Fruit fly (Drosophila melanogaster): ENCODE results near the gene ppl.

ppl gene

DNA sequence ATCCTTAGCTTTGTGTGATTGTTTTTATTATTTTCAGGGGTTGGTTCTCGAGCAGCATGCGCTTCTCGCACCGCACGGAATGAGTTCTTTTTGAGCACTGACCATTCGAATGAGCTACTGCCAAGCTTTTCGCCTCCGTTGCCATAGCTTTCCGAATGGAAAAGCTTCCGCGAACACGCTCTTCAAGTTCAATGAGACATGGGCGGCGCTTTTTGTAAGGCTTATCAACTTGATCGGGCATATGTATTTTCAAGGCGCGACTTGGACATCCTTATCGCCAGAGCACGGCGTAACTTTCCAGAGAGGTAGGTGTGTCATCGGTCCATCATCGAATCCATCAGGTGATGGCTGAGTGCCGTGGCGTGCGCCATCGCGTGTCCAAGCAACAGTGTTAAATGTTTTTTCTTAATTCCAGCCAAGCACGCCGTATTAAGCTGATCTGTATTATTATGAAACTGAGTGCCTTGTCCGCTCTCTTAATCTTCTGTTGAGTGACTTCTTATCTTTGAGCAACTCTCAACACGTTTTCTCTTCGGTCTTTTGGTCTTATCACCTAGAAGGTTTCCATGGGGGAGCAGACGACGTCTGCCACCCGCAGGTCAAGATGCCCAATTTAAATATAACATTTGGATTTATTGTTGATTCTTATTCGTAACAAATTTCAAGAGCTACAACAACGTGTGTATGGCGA is 1.3 kb downstream of the ppl start, which contains the start of gene AcCoAS (continued):
- TF ChIP-seq ey (GFP tag; optimal IDR thresholded peaks at IDR 0.05) (peak; percentile 62), GATAd (GFP tag; optimal IDR thresholded peaks at IDR 0.05) (no peak), foxo (GFP tag; optimal IDR thresholded peaks at IDR 0.05) (peak; percentile 8 to 74)

- no peak for TF ChIP-seq ey (GFP tag; optimal IDR thresholded peaks at IDR 0.05)
- no peak for TF ChIP-seq foxo (GFP tag; optimal IDR thresholded peaks at IDR 0.05)
- TF ChIP-seq dmrt93B (GFP tag; optimal IDR thresholded peaks at IDR 0.05): no peak
- TF ChIP-seq Hr83 (GFP tag; optimal IDR thresholded peaks at IDR 0.05; ENCODE audit: poor library complexity, severe bottlenecking): no peak
- no peak for TF ChIP-seq usp (GFP tag; optimal IDR thresholded peaks at IDR 0.05)
- no peak for TF ChIP-seq HLH106 (tag; optimal IDR thresholded peaks at IDR 0.05)
- no peak for TF ChIP-seq fru (GFP tag; optimal IDR thresholded peaks at IDR 0.05)
Measured at dm6 chr3L:21279168-21279567, 2.1 kb downstream of the ppl start.

dm6 chr3L:21277897-21278530 is 3.3 kb downstream of the ppl start:
- TF ChIP-seq h (GFP tag; optimal IDR thresholded peaks at IDR 0.05) (peak; percentile 15), Myc (optimal IDR thresholded peaks at IDR 0.05) (no peak), Vsx2 (GFP tag; optimal IDR thresholded peaks at IDR 0.05; ENCODE audit: partially characterized antibody) (peak; percentile 39), Rel (GFP tag; optimal IDR thresholded peaks at IDR 0.05) (no peak), Rel (tag; optimal IDR thresholded peaks at IDR 0.05) (peak; percentile 15), usp (GFP tag; optimal IDR thresholded peaks at IDR 0.05) (no peak), lola (GFP tag; optimal IDR thresholded peaks at IDR 0.05) (no peak), Hr83 (GFP tag; optimal IDR thresholded peaks at IDR 0.05; ENCODE audit: poor library complexity, severe bottlenecking) (no peak)

dm6 chr3L:21276296-21277257 is 4.7 kb downstream of the ppl start:
- TF ChIP-seq ey (GFP tag; optimal IDR thresholded peaks at IDR 0.05) (peak; percentile 50), Jra (GFP tag; optimal IDR thresholded peaks at IDR 0.05) (peak; percentile 37), sage (GFP tag; optimal IDR thresholded peaks at IDR 0.05) (no peak), GATAd (GFP tag; optimal IDR thresholded peaks at IDR 0.05) (no peak), CG32264 (GFP tag; optimal IDR thresholded peaks at IDR 0.05) (no peak), Mio (GFP tag; optimal IDR thresholded peaks at IDR 0.05) (no peak), Hnf4 (GFP tag; optimal IDR thresholded peaks at IDR 0.05) (peak; percentile 39), Dfd (GFP tag; optimal IDR thresholded peaks at IDR 0.05) (no peak), Sp1 (GFP tag; optimal IDR thresholded peaks at IDR 0.05) (peak; percentile 48), h (GFP tag; optimal IDR thresholded peaks at IDR 0.05) (peak; percentile 58), sv (GFP tag; optimal IDR thresholded peaks at IDR 0.05) (peak; percentile 67), dsf (GFP tag; optimal IDR thresholded peaks at IDR 0.05; ENCODE audit: borderline replicate concordance) (peak; percentile 6), Dif (GFP tag; optimal IDR thresholded peaks at IDR 0.05; ENCODE audit: partially characterized antibody) (peak; percentile 32), HLH106 (tag; optimal IDR thresholded peaks at IDR 0.05) (peak; percentile 40), fru (GFP tag; optimal IDR thresholded peaks at IDR 0.05) (peak; percentile 60), OdsH (GFP tag; optimal IDR thresholded peaks at IDR 0.05) (peak; percentile 57), Myc (optimal IDR thresholded peaks at IDR 0.05) (peak; percentile 15), psq (GFP tag; optimal IDR thresholded peaks at IDR 0.05) (peak; percentile 30), dmrt93B (GFP tag; optimal IDR thresholded peaks at IDR 0.05) (peak; percentile 24), rgr (GFP tag; optimal IDR thresholded peaks at IDR 0.05) (peak; percentile 51), foxo (GFP tag; optimal IDR thresholded peaks at IDR 0.05) (peak in 1 of 2 experiments; percentile 65), br (GFP tag; optimal IDR thresholded peaks at IDR 0.05) (peak; percentile 33), woc (GFP tag; optimal IDR thresholded peaks at IDR 0.05) (peak; percentile 57)

DNA sequence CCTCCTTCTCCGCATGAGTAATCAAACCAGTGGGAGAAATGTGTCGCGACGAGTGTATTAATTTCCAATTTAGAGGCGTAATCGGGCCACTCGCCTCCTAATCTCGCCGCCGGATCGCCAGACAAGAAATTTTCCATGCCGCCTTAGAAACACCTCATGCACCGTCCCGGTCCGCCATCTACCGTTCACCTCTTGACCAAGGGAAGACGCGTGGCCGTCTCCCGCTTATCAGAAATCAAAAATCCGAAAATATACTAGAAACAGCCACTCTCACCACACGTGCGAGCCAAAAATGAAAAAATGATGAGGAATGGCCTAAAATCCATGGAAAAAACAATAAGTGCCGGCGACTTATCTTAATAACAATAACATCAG is 5.4 kb downstream of the ppl start:
- TF ChIP-seq brk (GFP tag; optimal IDR thresholded peaks at IDR 0.05) (no peak), h (GFP tag; optimal IDR thresholded peaks at IDR 0.05) (peak; percentile 53)

Measured in whole organism, wandering third instar larva.